Worm (Caenorhabditis elegans) whole organism, late embryonic: Measurements from ENCODE around the gene srj-10.

Experiments used
- C08G9.2 ChIP-seq: sonication (generic microtip); optimal IDR thresholded peaks from 2 replicates; lab custom pipeline; 2016; ENCODE audit warnings: mild to moderate bottlenecking, missing genetic modification characterization, moderate library complexity, missing compliant biosample characterization
- C38D4.7 ChIP-seq: fragments of 200-800 bp; sonication (Bioruptor generic); optimal IDR thresholded peaks from 2 replicates; lab custom pipeline; 2018; ENCODE audit warnings: mild to moderate bottlenecking, missing genetic modification characterization, moderate library complexity, missing compliant biosample characterization
- K02D7.2 ChIP-seq: sonication (generic microtip); optimal IDR thresholded peaks from 2 replicates; lab custom pipeline; 2017; ENCODE audit warnings: mild to moderate bottlenecking, missing genetic modification characterization, missing compliant biosample characterization
- K09A11.1 ChIP-seq: sonication (generic microtip); optimal IDR thresholded peaks from 2 replicates; lab custom pipeline; 2017; ENCODE audit warnings: antibody characterized with exemption, mild to moderate bottlenecking, missing genetic modification characterization, missing compliant biosample characterization; ENCODE audit not compliant: insufficient read depth
- T23F11.4 ChIP-seq: fragments of 200-800 bp; sonication (Bioruptor generic); optimal IDR thresholded peaks from 2 replicates; lab custom pipeline; 2018; ENCODE audit warnings: mild to moderate bottlenecking, missing genetic modification characterization, missing compliant biosample characterization
- Y22D7AL.16 ChIP-seq: sonication (generic microtip); optimal IDR thresholded peaks from 2 replicates; lab custom pipeline; 2016; ENCODE audit warnings: missing genetic modification characterization, missing compliant biosample characterization
- ahr-1 ChIP-seq: sonication (generic microtip); optimal IDR thresholded peaks from 2 replicates; lab custom pipeline; 2016; ENCODE audit warnings: missing genetic modification characterization, missing compliant biosample characterization
- ceh-14 ChIP-seq: sonication (generic microtip); optimal IDR thresholded peaks from 2 replicates; lab custom pipeline; 2016; ENCODE audit warnings: missing genotype, missing genetic modification characterization, missing compliant biosample characterization
- ceh-19 ChIP-seq: fragments of 200-800 bp; sonication (Bioruptor generic); optimal IDR thresholded peaks from 2 replicates; lab custom pipeline; 2018; ENCODE audit warnings: mild to moderate bottlenecking, missing genetic modification characterization, missing compliant biosample characterization
- ceh-30 ChIP-seq: fragments of 150-350 bp; optimal IDR thresholded peaks from 2 replicates; lab custom pipeline; 2014; ENCODE audit warnings: missing biosample characterization, missing genetic modification characterization
- ceh-31 ChIP-seq: sonication (generic microtip); optimal IDR thresholded peaks from 2 replicates; lab custom pipeline; 2016; ENCODE audit warnings: missing genetic modification characterization, missing compliant biosample characterization
- ceh-34 ChIP-seq: sonication (generic microtip); optimal IDR thresholded peaks from 2 replicates; lab custom pipeline; 2016; ENCODE audit warnings: mild to moderate bottlenecking, missing genetic modification characterization, missing compliant biosample characterization
- ceh-45 ChIP-seq: fragments of 200-800 bp; sonication (Bioruptor generic); IDR thresholded peaks from 2 replicates; pipeline ENCODE4 v1.3.6; 2022; ENCODE audit warnings: missing genetic modification reagents, missing genetic modification characterization, missing compliant biosample characterization
- ceh-6 ChIP-seq: fragments of 200-800 bp; sonication (Bioruptor generic); optimal IDR thresholded peaks from 2 replicates; lab custom pipeline; 2018; ENCODE audit warnings: mild to moderate bottlenecking, missing genetic modification characterization, missing compliant biosample characterization
- che-1 ChIP-seq: sonication (generic microtip); optimal IDR thresholded peaks from 2 replicates; lab custom pipeline; 2016; ENCODE audit warnings: mild to moderate bottlenecking, missing genetic modification characterization, missing compliant biosample characterization
- dmd-4 ChIP-seq: sonication (generic microtip); optimal IDR thresholded peaks from 2 replicates; lab custom pipeline; 2016; ENCODE audit warnings: borderline replicate concordance, missing genetic modification characterization, missing compliant biosample characterization
- dve-1 ChIP-seq: sonication (generic microtip); optimal IDR thresholded peaks from 2 replicates; lab custom pipeline; 2017; ENCODE audit warnings: antibody characterized with exemption, mild to moderate bottlenecking, missing genetic modification characterization, missing compliant biosample characterization
- elt-4 ChIP-seq: sonication (generic microtip); optimal IDR thresholded peaks from 2 replicates; lab custom pipeline; 2016; ENCODE audit warnings: missing genetic modification characterization, missing compliant biosample characterization
- ets-4 ChIP-seq: sonication (generic microtip); optimal IDR thresholded peaks from 2 replicates; lab custom pipeline; 2016; ENCODE audit warnings: missing genetic modification characterization, missing compliant biosample characterization
- eyg-1 ChIP-seq: sonication (generic microtip); optimal IDR thresholded peaks from 2 replicates; lab custom pipeline; 2016; ENCODE audit warnings: missing genotype, missing genetic modification characterization, missing compliant biosample characterization
- fkh-10 ChIP-seq: fragments of 150-350 bp; optimal IDR thresholded peaks from 2 replicates; lab custom pipeline; 2014; ENCODE audit warnings: missing biosample characterization, missing genetic modification reagents, missing genetic modification characterization
- hlh-15 ChIP-seq: sonication (generic microtip); optimal IDR thresholded peaks from 2 replicates; lab custom pipeline; 2016; ENCODE audit warnings: missing genetic modification characterization, missing compliant biosample characterization
- hlh-30 ChIP-seq: sonication (generic microtip); optimal IDR thresholded peaks from 2 replicates; lab custom pipeline; 2017; ENCODE audit warnings: antibody characterized with exemption, missing genetic modification characterization, missing compliant biosample characterization; ENCODE audit not compliant: insufficient read depth
- hlh-8 ChIP-seq: sonication (generic microtip); optimal IDR thresholded peaks from 2 replicates; lab custom pipeline; 2016; ENCODE audit warnings: missing genotype, missing genetic modification characterization, missing compliant biosample characterization
- lim-6 ChIP-seq: sonication (generic microtip); optimal IDR thresholded peaks from 2 replicates; lab custom pipeline; 2016; ENCODE audit warnings: missing genetic modification characterization, missing compliant biosample characterization
- lin-11 ChIP-seq: fragments of 200-800 bp; sonication (Bioruptor generic); optimal IDR thresholded peaks from 2 replicates; lab custom pipeline; 2018; ENCODE audit warnings: mild to moderate bottlenecking, missing genetic modification characterization, missing compliant biosample characterization
- madf-2 ChIP-seq: sonication (generic microtip); optimal IDR thresholded peaks from 2 replicates; lab custom pipeline; 2017; ENCODE audit warnings: missing genetic modification characterization, missing compliant biosample characterization
- nhr-232 ChIP-seq: sonication (generic microtip); optimal IDR thresholded peaks from 2 replicates; lab custom pipeline; 2016; ENCODE audit warnings: missing genetic modification characterization, missing compliant biosample characterization
- npax-4 ChIP-seq: sonication (generic microtip); optimal IDR thresholded peaks from 2 replicates; lab custom pipeline; 2016; ENCODE audit warnings: missing genetic modification characterization, missing compliant biosample characterization
- pag-3 ChIP-seq: sonication (generic microtip); optimal IDR thresholded peaks from 2 replicates; lab custom pipeline; 2016; ENCODE audit warnings: missing compliant biosample characterization, missing genetic modification characterization, borderline replicate concordance
- pax-1 ChIP-seq: fragments of 150-350 bp; optimal IDR thresholded peaks from 2 replicates; lab custom pipeline; 2014; ENCODE audit warnings: missing biosample characterization, missing genetic modification characterization
- pha-2 ChIP-seq: sonication (generic microtip); optimal IDR thresholded peaks from 2 replicates; lab custom pipeline; 2017; ENCODE audit warnings: mild to moderate bottlenecking, missing genetic modification characterization, missing compliant biosample characterization
- pha-4 ChIP-seq: fragments of 150-350 bp; optimal IDR thresholded peaks from 2 replicates; lab custom pipeline; 2018; ENCODE audit warnings: missing biosample characterization, missing genetic modification reagents, missing genetic modification characterization
- pros-1 ChIP-seq: fragments of 150-350 bp; optimal IDR thresholded peaks from 2 replicates; lab custom pipeline; 2014; ENCODE audit warnings: missing biosample characterization, missing genetic modification reagents, missing genetic modification characterization
- sdc-2 ChIP-seq: sonication (generic microtip); optimal IDR thresholded peaks from 2 replicates; lab custom pipeline; 2016; ENCODE audit warnings: missing genotype, missing genetic modification characterization, missing compliant biosample characterization
- sox-2 ChIP-seq: fragments of 200-800 bp; sonication (Bioruptor generic); IDR thresholded peaks from 2 replicates; pipeline ENCODE4 v1.3.6; 2022; ENCODE audit warnings: missing genetic modification reagents, missing genetic modification characterization, missing compliant biosample characterization
- sox-4 ChIP-seq: sonication (generic microtip); optimal IDR thresholded peaks from 2 replicates; lab custom pipeline; 2017; ENCODE audit warnings: mild to moderate bottlenecking, missing genetic modification characterization, inconsistent platforms, missing compliant biosample characterization
- tbx-2 ChIP-seq: sonication (generic microtip); optimal IDR thresholded peaks from 2 replicates; lab custom pipeline; 2016; ENCODE audit warnings: missing genetic modification characterization, missing compliant biosample characterization
- tbx-7 ChIP-seq: sonication (generic microtip); optimal IDR thresholded peaks from 2 replicates; lab custom pipeline; 2016; ENCODE audit warnings: missing genotype, missing genetic modification characterization, missing compliant biosample characterization
- unc-3 ChIP-seq, 2 experiments: fragments of 200-800 bp in 1 of 2; sonication (Bioruptor generic) in 1 of 2; sonication (generic microtip) in 1 of 2; conservative IDR thresholded peaks in 1 of 2; optimal IDR thresholded peaks in 1 of 2; 2 replicates each; pipeline versions ENCODE4 v1.3.6 to Lab custom; 2016 to 2022; ENCODE audit warnings: missing compliant biosample characterization in 2 of 2, missing genetic modification characterization in 2 of 2, missing genetic modification reagents in 1 of 2
- unc-42 ChIP-seq: sonication (generic microtip); optimal IDR thresholded peaks from 2 replicates; lab custom pipeline; 2016; ENCODE audit warnings: missing genotype, missing genetic modification characterization, missing compliant biosample characterization
- unc-55 ChIP-seq: sonication (generic microtip); optimal IDR thresholded peaks from 2 replicates; lab custom pipeline; 2017; ENCODE audit warnings: missing biosample characterization, missing genetic modification reagents, missing genetic modification characterization
- unc-86 ChIP-seq: sonication (generic microtip); optimal IDR thresholded peaks from 2 replicates; lab custom pipeline; 2016; ENCODE audit warnings: missing genetic modification characterization, missing compliant biosample characterization
- ztf-16 ChIP-seq: sonication (generic microtip); optimal IDR thresholded peaks from 2 replicates; lab custom pipeline; 2017; ENCODE audit warnings: missing genetic modification characterization, missing compliant biosample characterization

The srj-10 gene

DNA sequence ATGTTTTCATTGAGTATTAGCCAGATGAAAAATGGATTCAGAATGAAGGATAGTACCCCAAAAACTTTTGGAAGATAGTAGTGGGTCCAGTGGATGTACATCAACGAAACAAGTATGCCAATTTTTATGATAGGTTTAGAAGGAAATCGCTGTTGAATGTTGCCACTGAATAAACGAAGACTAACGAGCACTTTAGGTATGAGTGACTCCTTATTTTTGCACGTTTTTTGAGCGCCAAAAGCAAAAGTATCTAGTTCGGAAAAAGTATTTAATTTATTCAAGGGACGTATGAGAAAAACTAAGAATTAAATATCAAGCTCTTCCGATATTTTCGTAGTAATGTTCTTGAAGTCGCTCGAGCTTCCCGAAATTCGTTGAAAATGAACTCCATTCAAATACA, at the start of gene srj-10:
TSS of gene srj-10 (minus strand) at position 101 of the 400 bp plus-strand sequence.
- TF ChIP-seq nhr-232 (tag; lab: Kevin White, UChicago) (no peak), unc-42 (tag; lab: Kevin White, UChicago) (no peak), pha-2 (tag; lab: Kevin White, UChicago) (no peak), ceh-45 (GFP tag; lab: Robert Waterston, UW) (no peak), che-1 (tag; lab: Kevin White, UChicago) (no peak), lim-6 (tag; lab: Kevin White, UChicago) (no peak), hlh-8 (no peak), ceh-19 (GFP tag; lab: Kevin White, UChicago) (no peak), eyg-1 (no peak), elt-4 (tag; lab: Kevin White, UChicago) (no peak), pag-3 (no peak), sox-2 (GFP tag; lab: Robert Waterston, UW) (no peak), dve-1 (tag; lab: Kevin White, UChicago) (no peak), K09A11.1 (tag; lab: Kevin White, UChicago) (no peak), sox-4 (tag; lab: Kevin White, UChicago) (no peak), ztf-16 (tag; lab: Kevin White, UChicago) (no peak), K02D7.2 (tag; lab: Kevin White, UChicago) (no peak), npax-4 (tag; lab: Kevin White, UChicago) (no peak), ets-4 (tag; lab: Kevin White, UChicago) (no peak)

DNA sequence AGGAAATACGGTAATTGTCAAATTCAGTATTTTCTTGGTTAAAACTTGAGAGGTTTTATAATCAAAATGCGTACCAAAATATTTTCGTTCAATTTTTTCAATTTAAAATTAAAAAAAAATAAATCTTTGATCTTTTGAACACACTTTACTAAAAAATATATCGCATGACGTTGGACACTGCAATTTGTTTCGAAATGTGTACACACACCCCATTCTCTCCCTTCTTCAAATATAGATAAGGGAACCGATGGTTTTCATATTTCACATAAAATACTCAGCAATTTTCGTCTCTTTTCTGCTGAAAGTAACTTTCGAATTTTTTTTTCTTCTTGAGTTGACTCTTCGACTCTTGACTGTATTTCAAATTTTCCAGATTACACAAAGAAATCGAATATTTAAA, 47.7 kb upstream of the srj-10 start:
- no peak for TF ChIP-seq C08G9.2 (tag; lab: Kevin White, UChicago)
- no peak for TF ChIP-seq C38D4.7 (GFP tag; lab: Kevin White, UChicago)
- TF ChIP-seq sox-2 (GFP tag; lab: Robert Waterston, UW): no peak
- no peak for TF ChIP-seq ceh-14 (tag; lab: Kevin White, UChicago)
- no peak for TF ChIP-seq madf-2
- no peak for TF ChIP-seq eyg-1
- no peak for TF ChIP-seq ceh-6 (GFP tag; lab: Kevin White, UChicago)
- TF ChIP-seq hlh-8: no peak
- TF ChIP-seq hlh-15: no peak
- no peak for TF ChIP-seq pros-1 (tag; lab: Kevin White, UChicago)
- no peak for TF ChIP-seq unc-42 (tag; lab: Kevin White, UChicago)
- TF ChIP-seq tbx-7: no peak

DNA sequence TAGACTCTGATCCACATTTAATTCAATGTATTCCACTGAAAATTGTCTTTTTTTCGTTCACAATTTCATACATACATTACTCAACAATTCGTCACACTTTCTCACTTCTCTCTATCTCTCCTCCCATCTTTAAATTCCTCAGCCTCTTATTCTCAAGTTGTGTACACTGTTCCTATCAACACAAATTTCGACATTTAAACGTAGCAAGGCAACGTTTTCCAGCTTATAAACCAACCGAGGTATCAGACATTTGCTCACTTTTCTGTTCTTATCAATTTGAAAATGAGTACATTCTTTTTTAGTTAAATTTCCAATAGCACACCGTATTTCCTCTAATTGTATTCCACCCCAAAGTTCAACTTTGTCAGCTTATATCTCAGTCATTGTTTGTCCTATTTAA, 47.2 kb upstream of the srj-10 start, which contains the start of gene skr-3:
TSS of gene skr-3 (plus strand) at position 163 of the 400 bp plus-strand sequence.
- no peak for TF ChIP-seq unc-86 (tag; lab: Kevin White, UChicago)
- no peak for TF ChIP-seq ceh-19 (GFP tag; lab: Kevin White, UChicago)
- no peak for TF ChIP-seq pha-2 (tag; lab: Kevin White, UChicago)
- no peak for TF ChIP-seq madf-2
- no peak for TF ChIP-seq dve-1 (tag; lab: Kevin White, UChicago)
- no peak for TF ChIP-seq unc-3 (GFP tag; conservative IDR thresholded peaks at IDR 0.05; lab: Robert Waterston, UW)
- no peak for TF ChIP-seq unc-3 (tag; optimal IDR thresholded peaks at IDR 0.05; lab: Kevin White, UChicago)
- TF ChIP-seq T23F11.4 (GFP tag; lab: Kevin White, UChicago): no peak
- no peak for TF ChIP-seq pha-4 (tag; lab: Kevin White, UChicago)
- TF ChIP-seq ceh-31 (tag; lab: Kevin White, UChicago): no peak
- no peak for TF ChIP-seq hlh-15
- no peak for TF ChIP-seq dmd-4 (tag; lab: Kevin White, UChicago)
- TF ChIP-seq ceh-30 (tag; lab: Kevin White, UChicago): no peak
- no peak for TF ChIP-seq K09A11.1 (tag; lab: Kevin White, UChicago)
- TF ChIP-seq tbx-2 (tag; lab: Kevin White, UChicago): no peak
- TF ChIP-seq, all 69 proteins: peak for 0

DNA sequence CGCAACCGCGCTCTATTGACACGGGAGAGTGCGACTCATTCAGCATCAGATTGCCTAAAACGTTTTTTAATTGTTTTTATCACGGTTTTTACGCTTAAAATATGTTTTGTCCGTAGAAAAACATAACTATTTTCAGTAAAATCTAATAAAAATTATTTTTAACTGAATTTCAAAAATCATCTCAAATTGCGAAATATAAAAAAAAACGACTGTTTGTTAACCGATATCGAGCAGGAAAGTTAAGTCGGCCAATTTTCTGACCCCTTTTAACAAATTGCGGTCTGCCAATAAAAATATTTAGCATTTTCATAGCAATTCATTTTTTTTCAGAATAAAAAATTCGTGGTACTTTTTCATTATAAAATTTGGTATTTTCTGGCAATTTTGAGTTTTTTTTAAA, 46.7 kb upstream of the srj-10 start:
- TF ChIP-seq sdc-2 (no peak), pax-1 (tag; lab: Kevin White, UChicago) (no peak), Y22D7AL.16 (no peak), hlh-30 (no peak), elt-4 (tag; lab: Kevin White, UChicago) (no peak), lin-11 (tag; lab: Kevin White, UChicago) (no peak), K09A11.1 (tag; lab: Kevin White, UChicago) (no peak), ahr-1 (tag; lab: Kevin White, UChicago) (no peak), K02D7.2 (tag; lab: Kevin White, UChicago) (no peak), fkh-10 (GFP tag; lab: Kevin White, UChicago) (no peak), unc-3 (GFP tag; conservative IDR thresholded peaks at IDR 0.05; lab: Robert Waterston, UW) (no peak), unc-3 (tag; optimal IDR thresholded peaks at IDR 0.05; lab: Kevin White, UChicago) (no peak), unc-55 (no peak), hlh-15 (no peak), hlh-8 (no peak), unc-86 (tag; lab: Kevin White, UChicago) (no peak), nhr-232 (tag; lab: Kevin White, UChicago) (no peak), T23F11.4 (GFP tag; lab: Kevin White, UChicago) (no peak), npax-4 (tag; lab: Kevin White, UChicago) (no peak), ceh-34 (tag; lab: Kevin White, UChicago) (no peak)
